Worm (Caenorhabditis elegans): Measurements from ENCODE around the gene T01C3.2.

Gene T01C3.2

DNA sequence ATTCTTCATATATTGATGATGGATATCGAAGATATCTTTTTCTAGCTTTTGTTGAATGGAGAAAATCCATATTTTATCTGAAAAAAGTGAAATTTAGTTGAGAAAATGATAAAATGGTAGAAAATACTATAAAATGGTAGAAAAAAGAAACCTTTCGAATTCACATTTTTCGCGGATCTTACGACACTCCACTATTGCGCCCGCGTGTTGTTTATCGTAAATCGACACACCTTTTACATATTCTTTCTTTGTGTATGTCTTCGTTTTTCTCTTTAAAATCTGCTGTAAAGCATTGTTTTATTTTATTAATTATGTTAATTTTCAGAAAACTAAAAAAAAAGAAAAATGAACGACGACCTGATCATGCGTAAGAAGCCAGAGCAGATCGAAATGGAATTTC, at the start of gene T01C3.2, which contains the start of gene cdt-2:
T01C3.2 (plus strand) TSS at position 326 of the 400 bp plus-strand sequence.
cdt-2 (minus strand) TSS at position 284 of the 400 bp plus-strand sequence.
- TF ChIP-seq hmg-4 (GFP tag; optimal IDR thresholded peaks at IDR 0.05) (no peak), hnd-1 (tag; optimal IDR thresholded peaks at IDR 0.05) (no peak), ama-1 (optimal IDR thresholded peaks at IDR 0.05) (no peak), ceh-36 (tag; optimal IDR thresholded peaks at IDR 0.05) (no peak), hmbx-1 (tag; optimal IDR thresholded peaks at IDR 0.05) (no peak), sea-1 (GFP tag; conservative IDR thresholded peaks at IDR 0.05) (no peak), ceh-13 (GFP tag; optimal IDR thresholded peaks at IDR 0.05) (no peak), tbx-11 (GFP tag; IDR thresholded peaks at IDR 0.05) (no peak), ets-7 (tag; optimal IDR thresholded peaks at IDR 0.05) (no peak), flt-1 (GFP tag; IDR thresholded peaks at IDR 0.05) (no peak), B0310.2 (tag; optimal IDR thresholded peaks at IDR 0.05) (no peak), pes-1 (GFP tag; IDR thresholded peaks at IDR 0.05) (no peak), tbx-37 (GFP tag; conservative IDR thresholded peaks at IDR 0.05) (no peak), tra-4 (tag; optimal IDR thresholded peaks at IDR 0.05) (no peak), F13C5.2 (tag; optimal IDR thresholded peaks at IDR 0.05) (no peak), scrt-1 (GFP tag; IDR thresholded peaks at IDR 0.05) (no peak), aly-1 (tag; optimal IDR thresholded peaks at IDR 0.05) (no peak)

DNA sequence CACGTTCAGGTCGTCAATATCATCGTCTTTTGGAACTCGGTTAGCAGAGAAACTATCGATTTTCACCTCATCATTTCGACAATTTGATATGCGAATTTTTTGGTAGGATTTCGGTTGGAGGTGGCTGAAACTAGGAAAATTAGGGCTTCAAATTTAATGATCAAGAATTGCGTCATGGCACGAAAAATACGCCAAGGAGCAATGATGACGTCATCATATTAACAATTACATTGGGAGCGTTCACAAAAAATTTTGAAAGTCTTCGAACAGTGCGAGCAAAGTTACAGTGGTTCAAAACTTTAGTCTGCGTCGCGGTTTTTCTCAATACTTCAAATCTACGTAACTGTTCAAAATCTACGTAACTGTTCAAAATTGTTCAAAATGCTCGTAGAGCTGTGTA, 48.1 kb upstream of the T01C3.2 start:
- no peak for TF ChIP-seq pes-1 (GFP tag; IDR thresholded peaks at IDR 0.05)
- TF ChIP-seq hmbx-1 (tag; optimal IDR thresholded peaks at IDR 0.05), result no peak
- TF ChIP-seq flt-1 (GFP tag; IDR thresholded peaks at IDR 0.05), result no peak

DNA sequence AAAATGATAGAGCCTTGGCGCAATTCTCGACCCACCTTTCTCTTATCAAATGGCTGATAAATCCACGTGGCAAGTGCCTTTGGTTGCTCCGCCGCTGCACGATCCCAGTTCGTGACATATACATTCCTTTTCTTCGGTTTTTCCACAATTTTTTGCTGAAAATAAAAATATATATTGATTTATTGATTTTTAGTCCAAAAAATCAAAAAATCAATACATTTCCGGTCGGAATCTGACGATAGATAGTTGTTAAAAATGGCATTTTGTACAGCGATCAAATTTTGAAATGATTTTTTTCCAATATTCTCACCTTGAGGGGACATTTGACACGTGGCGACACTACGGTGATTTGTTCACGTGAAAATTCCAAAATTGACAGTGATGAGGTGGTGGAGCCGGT, 47.2 kb upstream of the T01C3.2 start:
- TF ChIP-seq hmg-4 (GFP tag; optimal IDR thresholded peaks at IDR 0.05), result no peak
- no peak for TF ChIP-seq sea-1 (GFP tag; conservative IDR thresholded peaks at IDR 0.05)
- no peak for TF ChIP-seq ceh-36 (tag; optimal IDR thresholded peaks at IDR 0.05)
- no peak for TF ChIP-seq flt-1 (GFP tag; IDR thresholded peaks at IDR 0.05)
- TF ChIP-seq hnd-1 (tag; optimal IDR thresholded peaks at IDR 0.05), result no peak
- no peak for TF ChIP-seq ceh-13 (GFP tag; optimal IDR thresholded peaks at IDR 0.05)
- TF ChIP-seq hmbx-1 (tag; optimal IDR thresholded peaks at IDR 0.05), result no peak
- TF ChIP-seq ets-7 (tag; optimal IDR thresholded peaks at IDR 0.05), result no peak
- TF ChIP-seq B0310.2 (tag; optimal IDR thresholded peaks at IDR 0.05), result no peak
- no peak for TF ChIP-seq pes-1 (GFP tag; IDR thresholded peaks at IDR 0.05)
- no peak for TF ChIP-seq tra-4 (tag; optimal IDR thresholded peaks at IDR 0.05)

DNA sequence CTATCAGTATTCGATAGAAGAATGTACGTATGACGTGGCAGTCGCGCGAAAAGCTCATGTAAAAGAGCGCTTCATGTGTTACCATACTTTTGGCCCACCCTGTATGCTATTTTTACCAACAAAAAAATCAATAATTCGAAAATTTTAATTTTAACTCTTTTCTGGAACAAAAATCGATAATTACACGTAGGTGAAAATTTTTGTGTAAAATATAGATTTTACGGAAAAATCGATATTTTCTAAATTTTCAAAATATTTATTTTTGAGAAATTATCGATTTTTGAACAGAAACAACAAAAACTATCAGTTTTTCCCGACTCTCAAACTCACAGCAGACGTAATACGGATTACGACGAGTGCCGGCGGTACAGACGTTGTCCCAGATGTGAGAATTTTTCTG, 45.8 kb upstream of the T01C3.2 start:
- TF ChIP-seq aly-1 (tag; optimal IDR thresholded peaks at IDR 0.05) (no peak), B0310.2 (tag; optimal IDR thresholded peaks at IDR 0.05) (no peak), hnd-1 (tag; optimal IDR thresholded peaks at IDR 0.05) (no peak), ceh-13 (GFP tag; optimal IDR thresholded peaks at IDR 0.05) (no peak), pes-1 (GFP tag; IDR thresholded peaks at IDR 0.05) (no peak), tbx-11 (GFP tag; IDR thresholded peaks at IDR 0.05) (no peak), hmg-4 (GFP tag; optimal IDR thresholded peaks at IDR 0.05) (no peak), tra-4 (tag; optimal IDR thresholded peaks at IDR 0.05) (no peak), F13C5.2 (tag; optimal IDR thresholded peaks at IDR 0.05) (no peak), ets-7 (tag; optimal IDR thresholded peaks at IDR 0.05) (no peak)

DNA sequence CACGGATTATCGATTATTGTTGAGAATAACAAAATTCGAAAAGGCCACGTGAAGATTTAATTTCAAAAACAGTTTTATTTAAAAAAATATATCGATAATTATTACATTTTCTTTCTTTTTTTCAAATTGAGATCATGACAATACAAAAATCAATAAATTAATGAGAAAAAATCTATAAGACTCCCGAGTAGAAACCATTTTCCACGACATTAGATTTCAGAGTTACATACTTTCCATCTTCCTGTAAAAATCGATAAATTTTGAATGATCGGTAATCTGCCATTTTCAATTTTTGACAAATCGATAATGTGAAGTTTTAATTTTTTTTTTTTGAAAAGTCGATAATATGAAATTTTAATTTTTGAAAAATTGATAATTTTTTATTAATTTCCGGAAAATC, 45.3 kb upstream of the T01C3.2 start, which contains the start of gene C30G7.3:
C30G7.3 (minus strand) TSS at position 8 of the 400 bp plus-strand sequence.
- TF ChIP-seq hnd-1 (tag; optimal IDR thresholded peaks at IDR 0.05) (no peak), pes-1 (GFP tag; IDR thresholded peaks at IDR 0.05) (no peak), F13C5.2 (tag; optimal IDR thresholded peaks at IDR 0.05) (no peak)

DNA sequence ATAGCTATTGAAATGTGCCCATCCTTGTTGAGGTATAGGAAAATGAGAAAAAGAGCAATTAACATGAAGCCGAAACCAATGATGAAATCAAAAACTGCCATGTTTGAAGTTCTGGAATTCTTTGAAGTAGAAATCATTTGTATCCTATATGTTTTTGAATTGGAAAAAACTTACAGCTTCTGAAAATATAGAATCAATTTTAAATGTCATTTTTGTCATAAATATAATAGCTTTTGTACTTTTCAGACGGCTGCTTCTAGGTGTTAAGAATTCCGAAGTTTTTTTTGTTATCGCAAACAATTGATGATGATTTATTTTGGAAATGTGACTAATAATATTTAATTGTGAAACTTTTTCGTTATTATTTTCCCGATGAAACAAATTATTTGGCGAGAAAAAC, 43.9 kb upstream of the T01C3.2 start, which contains the start of gene C30G7.4:
C30G7.4 (minus strand) TSS at position 101 of the 400 bp plus-strand sequence.
- TF ChIP-seq sea-1 (GFP tag; conservative IDR thresholded peaks at IDR 0.05), result no peak
- TF ChIP-seq ama-1 (optimal IDR thresholded peaks at IDR 0.05), result no peak
- no peak for TF ChIP-seq ceh-13 (GFP tag; optimal IDR thresholded peaks at IDR 0.05)
- no peak for TF ChIP-seq tra-4 (tag; optimal IDR thresholded peaks at IDR 0.05)
- TF ChIP-seq hnd-1 (tag; optimal IDR thresholded peaks at IDR 0.05), result no peak
- no peak for TF ChIP-seq pes-1 (GFP tag; IDR thresholded peaks at IDR 0.05)
- TF ChIP-seq scrt-1 (GFP tag; IDR thresholded peaks at IDR 0.05), result no peak
- no peak for TF ChIP-seq flt-1 (GFP tag; IDR thresholded peaks at IDR 0.05)
- TF ChIP-seq ets-7 (tag; optimal IDR thresholded peaks at IDR 0.05), result no peak
- no peak for TF ChIP-seq hmg-4 (GFP tag; optimal IDR thresholded peaks at IDR 0.05)
- TF ChIP-seq B0310.2 (tag; optimal IDR thresholded peaks at IDR 0.05), result no peak
- no peak for TF ChIP-seq ceh-36 (tag; optimal IDR thresholded peaks at IDR 0.05)
- no peak for TF ChIP-seq F13C5.2 (tag; optimal IDR thresholded peaks at IDR 0.05)
- TF ChIP-seq aly-1 (tag; optimal IDR thresholded peaks at IDR 0.05), result no peak
- TF ChIP-seq tbx-11 (GFP tag; IDR thresholded peaks at IDR 0.05), result no peak
- no peak for TF ChIP-seq hmbx-1 (tag; optimal IDR thresholded peaks at IDR 0.05)
- TF ChIP-seq tbx-37 (GFP tag; conservative IDR thresholded peaks at IDR 0.05), result no peak

DNA sequence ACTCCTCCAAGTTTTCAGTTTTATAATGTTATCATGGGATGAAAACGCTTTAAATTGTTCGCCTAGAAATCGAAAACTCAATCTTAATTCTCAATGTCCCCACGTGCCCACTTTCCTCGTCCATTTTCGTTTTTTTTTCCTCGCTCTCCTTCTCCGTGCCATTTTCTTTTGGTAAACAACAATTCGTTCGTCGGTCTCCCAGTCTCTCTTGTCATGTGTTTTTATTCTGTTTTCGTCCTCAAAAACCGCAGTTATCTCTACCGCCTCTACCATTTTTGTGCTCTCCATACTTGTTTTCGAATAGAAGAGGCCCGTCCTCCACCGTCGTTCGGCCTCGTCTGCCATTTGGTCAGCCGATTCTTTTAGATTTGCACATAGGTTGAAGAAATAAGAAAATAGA, 42.4 kb upstream of the T01C3.2 start:
- TF ChIP-seq tbx-37 (GFP tag; conservative IDR thresholded peaks at IDR 0.05), result no peak

DNA sequence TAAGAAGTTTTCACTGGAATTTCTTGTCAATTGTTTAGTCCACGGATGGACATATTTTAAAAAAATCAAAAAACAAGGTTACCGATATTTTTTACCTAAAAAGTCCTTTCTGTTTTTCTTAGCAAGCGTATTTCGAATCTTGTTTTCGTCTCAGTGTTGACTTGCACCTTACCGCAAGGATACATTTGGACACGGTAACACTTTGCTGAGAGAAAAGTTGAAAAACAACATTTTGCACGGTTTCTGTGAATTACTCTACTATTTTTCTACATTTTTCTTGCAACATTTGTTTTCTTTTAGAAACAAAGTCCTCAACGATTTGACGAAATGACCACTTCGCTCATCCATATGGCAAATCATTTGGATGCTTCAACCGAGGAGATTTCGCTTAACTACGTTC, 41.5 kb upstream of the T01C3.2 start, which contains the start of gene hil-1:
hil-1 (plus strand) TSS at position 301 of the 400 bp plus-strand sequence.
- TF ChIP-seq ceh-36 (tag; optimal IDR thresholded peaks at IDR 0.05) (no peak), ama-1 (optimal IDR thresholded peaks at IDR 0.05) (no peak), hmbx-1 (tag; optimal IDR thresholded peaks at IDR 0.05) (no peak), scrt-1 (GFP tag; IDR thresholded peaks at IDR 0.05) (no peak), B0310.2 (tag; optimal IDR thresholded peaks at IDR 0.05) (no peak)

DNA sequence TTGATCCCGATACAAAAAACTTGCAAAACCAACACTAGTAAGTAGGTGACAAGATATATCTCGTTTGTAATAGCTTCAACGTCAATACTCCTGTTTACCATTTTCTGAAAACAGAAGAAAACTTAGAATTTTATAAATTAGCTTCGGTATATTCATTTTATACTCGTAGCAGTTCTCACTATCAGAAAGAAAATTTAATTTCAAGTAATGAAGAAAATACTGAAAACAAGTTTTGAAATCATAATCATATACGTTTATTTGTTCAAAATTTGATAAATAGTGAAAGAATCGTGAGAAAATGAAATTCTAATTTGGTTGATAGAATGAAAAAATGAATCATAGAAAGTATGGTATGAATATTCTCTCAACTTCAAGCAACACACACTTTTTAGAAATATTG, 36.3 kb upstream of the T01C3.2 start, which contains the start of gene C30G7.5:
C30G7.5 (minus strand) TSS at position 101 of the 400 bp plus-strand sequence.
- TF ChIP-seq hmbx-1 (tag; optimal IDR thresholded peaks at IDR 0.05) (no peak), B0310.2 (tag; optimal IDR thresholded peaks at IDR 0.05) (no peak), flt-1 (GFP tag; IDR thresholded peaks at IDR 0.05) (no peak), scrt-1 (GFP tag; IDR thresholded peaks at IDR 0.05) (no peak), ceh-13 (GFP tag; optimal IDR thresholded peaks at IDR 0.05) (no peak), F13C5.2 (tag; optimal IDR thresholded peaks at IDR 0.05) (no peak), tbx-37 (GFP tag; conservative IDR thresholded peaks at IDR 0.05) (no peak), pes-1 (GFP tag; IDR thresholded peaks at IDR 0.05) (no peak), ets-7 (tag; optimal IDR thresholded peaks at IDR 0.05) (no peak), aly-1 (tag; optimal IDR thresholded peaks at IDR 0.05) (no peak), ceh-36 (tag; optimal IDR thresholded peaks at IDR 0.05) (no peak), sea-1 (GFP tag; conservative IDR thresholded peaks at IDR 0.05) (no peak), hnd-1 (tag; optimal IDR thresholded peaks at IDR 0.05) (no peak), ama-1 (optimal IDR thresholded peaks at IDR 0.05) (no peak), hmg-4 (GFP tag; optimal IDR thresholded peaks at IDR 0.05) (no peak), tra-4 (tag; optimal IDR thresholded peaks at IDR 0.05) (no peak), tbx-11 (GFP tag; IDR thresholded peaks at IDR 0.05) (no peak)
